Worm (Caenorhabditis elegans) whole organism, mixed stage, embryonic: Measurements from ENCODE around the gene pals-25.

Source experiments
- M03D4.4 ChIP-seq: sonication (generic microtip); optimal IDR thresholded peaks from 2 replicates; lab custom pipeline; 2017; ENCODE audit warnings: mild to moderate bottlenecking, missing genetic modification characterization, missing compliant biosample characterization
- bed-3 ChIP-seq: fragments of 200-800 bp; sonication (Bioruptor generic); optimal IDR thresholded peaks from 3 replicates; lab custom pipeline; 2018; ENCODE audit warnings: mild to moderate bottlenecking, missing genetic modification characterization, moderate library complexity, missing compliant biosample characterization
- blmp-1 ChIP-seq: fragments of 150-350 bp; optimal IDR thresholded peaks from 2 replicates; lab custom pipeline; 2014; ENCODE audit warnings: missing biosample characterization, missing genetic modification characterization
- ceh-39 ChIP-seq: fragments of 150-350 bp; optimal IDR thresholded peaks from 2 replicates; lab custom pipeline; 2014; ENCODE audit warnings: missing biosample characterization, missing genetic modification characterization
- ceh-83 ChIP-seq: fragments of 200-800 bp; sonication (Bioruptor generic); optimal IDR thresholded peaks from 2 replicates; lab custom pipeline; 2018; ENCODE audit warnings: mild to moderate bottlenecking, missing genetic modification characterization, missing compliant biosample characterization
- ces-1 ChIP-seq: fragments of 150-350 bp; optimal IDR thresholded peaks from 2 replicates; lab custom pipeline; 2014; ENCODE audit warnings: missing biosample characterization, missing genetic modification reagents, missing genetic modification characterization
- drap-1 ChIP-seq: fragments of 200-800 bp; sonication (Bioruptor generic); optimal IDR thresholded peaks from 3 replicates; lab custom pipeline; 2018; ENCODE audit warnings: mild to moderate bottlenecking, missing genetic modification characterization, missing compliant biosample characterization
- elt-3 ChIP-seq: fragments of 150-350 bp; optimal IDR thresholded peaks from 2 replicates; lab custom pipeline; 2014; ENCODE audit warnings: missing biosample characterization, missing genetic modification characterization
- flh-1 ChIP-seq: fragments of 200-800 bp; sonication (Bioruptor generic); optimal IDR thresholded peaks from 2 replicates; lab custom pipeline; 2018; ENCODE audit warnings: mild to moderate bottlenecking, missing genetic modification characterization, moderate library complexity, missing compliant biosample characterization
- ham-2 ChIP-seq: fragments of 200-800 bp; sonication (Bioruptor generic); optimal IDR thresholded peaks from 2 replicates; lab custom pipeline; 2018; ENCODE audit warnings: mild to moderate bottlenecking, missing genetic modification characterization, missing compliant biosample characterization
- hlh-1 ChIP-seq: fragments of 150-350 bp; optimal IDR thresholded peaks from 2 replicates; lab custom pipeline; 2014; ENCODE audit warnings: missing biosample characterization, missing genetic modification reagents, missing genetic modification characterization
- lin-13 ChIP-seq: fragments of 150-350 bp; optimal IDR thresholded peaks from 2 replicates; lab custom pipeline; 2014; ENCODE audit warnings: missing biosample characterization, missing genetic modification characterization
- mab-5 ChIP-seq: fragments of 150-350 bp; optimal IDR thresholded peaks from 2 replicates; lab custom pipeline; 2014; ENCODE audit warnings: missing biosample characterization, missing genetic modification characterization
- mep-1 ChIP-seq: fragments of 150-350 bp; optimal IDR thresholded peaks from 2 replicates; lab custom pipeline; 2017; ENCODE audit warnings: missing biosample characterization, missing genetic modification reagents, missing genetic modification characterization, inconsistent platforms
- mls-2 ChIP-seq: sonication (generic microtip); optimal IDR thresholded peaks from 2 replicates; lab custom pipeline; 2016; ENCODE audit warnings: mild to moderate bottlenecking, missing genetic modification characterization, moderate library complexity, missing compliant biosample characterization
- nhr-12 ChIP-seq: fragments of 150-350 bp; optimal IDR thresholded peaks from 2 replicates; lab custom pipeline; 2014; ENCODE audit warnings: missing biosample characterization, missing genetic modification characterization
- nhr-2 ChIP-seq: fragments of 150-350 bp; optimal IDR thresholded peaks from 2 replicates; lab custom pipeline; 2014; ENCODE audit warnings: missing biosample characterization, missing genetic modification characterization
- nhr-237 ChIP-seq: fragments of 150-350 bp; optimal IDR thresholded peaks from 2 replicates; lab custom pipeline; 2014; ENCODE audit warnings: missing biosample characterization, missing genetic modification characterization
- nhr-76 ChIP-seq: sonication (generic microtip); optimal IDR thresholded peaks from 2 replicates; lab custom pipeline; 2017; ENCODE audit warnings: missing biosample characterization, missing genetic modification characterization
- pha-4 ChIP-seq: fragments of 150-350 bp; optimal IDR thresholded peaks from 2 replicates; lab custom pipeline; 2018; ENCODE audit warnings: missing biosample characterization, missing genetic modification reagents, missing genetic modification characterization
- sem-2 ChIP-seq: fragments of 200-800 bp; sonication (Bioruptor generic); optimal IDR thresholded peaks from 2 replicates; lab custom pipeline; 2018; ENCODE audit warnings: mild to moderate bottlenecking, missing genetic modification characterization, missing compliant biosample characterization
- snpc-4 ChIP-seq: fragments of 150-350 bp; optimal IDR thresholded peaks from 2 replicates; lab custom pipeline; 2014; ENCODE audit warnings: missing biosample characterization, missing genetic modification characterization
- sptf-1 ChIP-seq: sonication (generic microtip); optimal IDR thresholded peaks from 2 replicates; lab custom pipeline; 2017; ENCODE audit warnings: mild to moderate bottlenecking, missing genetic modification characterization, moderate library complexity, missing compliant biosample characterization
- unc-120 ChIP-seq: sonication (generic microtip); optimal IDR thresholded peaks from 2 replicates; lab custom pipeline; 2017; ENCODE audit warnings: missing genetic modification characterization, missing compliant biosample characterization; ENCODE audit not compliant: poor library complexity, severe bottlenecking
- zip-8 ChIP-seq: fragments of 150-350 bp; optimal IDR thresholded peaks from 2 replicates; lab custom pipeline; 2014; ENCODE audit warnings: missing biosample characterization, missing genetic modification characterization
- ztf-11 ChIP-seq: fragments of 150-350 bp; optimal IDR thresholded peaks from 2 replicates; lab custom pipeline; 2014; ENCODE audit warnings: missing biosample characterization, missing genetic modification characterization

The pals-25 gene

ce11 chrIII:182080-182479 lies 47.8 kb downstream of the pals-25 start, which contains the start of gene F40G9.15:
Gene F40G9.15 (plus strand): TSS chrIII:182380.
- TF ChIP-seq mab-5 = no peak
- TF ChIP-seq pha-4 (tag; lab: Kevin White, UChicago) = no peak
- no peak for TF ChIP-seq sem-2
- no peak for TF ChIP-seq zip-8 (tag; lab: Kevin White, UChicago)
- no peak for TF ChIP-seq bed-3 (GFP tag; lab: Kevin White, UChicago)
- no peak for TF ChIP-seq mep-1 (tag; lab: Kevin White, UChicago)
- no peak for TF ChIP-seq drap-1
- TF ChIP-seq flh-1 (GFP tag; lab: Kevin White, UChicago) = no peak
- TF ChIP-seq nhr-2 (tag; lab: Kevin White, UChicago) = no peak
- no peak for TF ChIP-seq ztf-11 (tag; lab: Kevin White, UChicago)
- TF ChIP-seq hlh-1 = no peak
- no peak for TF ChIP-seq elt-3
- no peak for TF ChIP-seq M03D4.4
- no peak for TF ChIP-seq ham-2
- no peak for TF ChIP-seq ceh-39
- TF ChIP-seq lin-13 (tag; lab: Kevin White, UChicago) = no peak
- no peak for TF ChIP-seq mls-2 (tag; lab: Kevin White, UChicago)
- no peak for TF ChIP-seq snpc-4 (tag; lab: Kevin White, UChicago)
- no peak for TF ChIP-seq blmp-1 (tag; lab: Kevin White, UChicago)

- TF ChIP-seq nhr-12 (tag; lab: Kevin White, UChicago) = no peak
- TF ChIP-seq unc-120 (tag; lab: Kevin White, UChicago) = no peak
- TF ChIP-seq M03D4.4 = no peak
- TF ChIP-seq nhr-237 (tag; lab: Kevin White, UChicago) = no peak
- no peak for TF ChIP-seq ces-1 (GFP tag; lab: Kevin White, UChicago)
- TF ChIP-seq sptf-1 (tag; lab: Kevin White, UChicago) = no peak
- no peak for TF ChIP-seq mep-1 (tag; lab: Kevin White, UChicago)
- no peak for TF ChIP-seq ceh-83
- no peak for TF ChIP-seq sem-2
- no peak for TF ChIP-seq bed-3 (GFP tag; lab: Kevin White, UChicago)
- TF ChIP-seq hlh-1 = no peak
- no peak for TF ChIP-seq elt-3
Measured at ce11 chrIII:183072-183471, 48.8 kb downstream of the pals-25 start.

ce11 chrIII:184335-184734 lies 50.0 kb downstream of the pals-25 start:
- TF ChIP-seq lin-13 (tag; lab: Kevin White, UChicago) (no peak), zip-8 (tag; lab: Kevin White, UChicago) (peak; percentile 83), nhr-76 (tag; lab: Kevin White, UChicago) (no peak)
